Worm (Caenorhabditis elegans): ENCODE results near the gene amt-4.

- TF ChIP-seq fos-1 (tag; optimal IDR thresholded peaks at IDR 0.05) (no peak), egl-5 (tag; optimal IDR thresholded peaks at IDR 0.05) (no peak), elt-3 (tag; optimal IDR thresholded peaks at IDR 0.05) (no peak), pha-4 (tag; optimal IDR thresholded peaks at IDR 0.05) (no peak), lin-15B (tag; optimal IDR thresholded peaks at IDR 0.05) (no peak)
These were observed 9.8 kb downstream of the amt-4 start for ce11 chrX:4574873-4575272.

Data from whole organism, L3 larva.